Fruit fly (Drosophila melanogaster): ENCODE measurements around the gene JMJD5.

The JMJD5 gene

dm6 chr3L:795001-795400 is 46.2 kb downstream of the JMJD5 start:
- TF ChIP-seq sv (GFP tag; optimal IDR thresholded peaks at IDR 0.05): no peak
- TF ChIP-seq Abd-B (GFP tag; optimal IDR thresholded peaks at IDR 0.05): no peak
- TF ChIP-seq dmrt93B (GFP tag; optimal IDR thresholded peaks at IDR 0.05): no peak
- no peak for TF ChIP-seq CG9705 (GFP tag; optimal IDR thresholded peaks at IDR 0.05)
- no peak for TF ChIP-seq Hr78 (GFP tag; optimal IDR thresholded peaks at IDR 0.05)
- TF ChIP-seq tai (GFP tag; optimal IDR thresholded peaks at IDR 0.05): no peak
- TF ChIP-seq N (GFP tag; optimal IDR thresholded peaks at IDR 0.05): no peak
- no peak for TF ChIP-seq Hnf4 (GFP tag; optimal IDR thresholded peaks at IDR 0.05)
- no peak for TF ChIP-seq Sp1 (GFP tag; optimal IDR thresholded peaks at IDR 0.05)
- no peak for TF ChIP-seq dsf (GFP tag; optimal IDR thresholded peaks at IDR 0.05; ENCODE audit: borderline replicate concordance)
- no peak for TF ChIP-seq CrebA (GFP tag; optimal IDR thresholded peaks at IDR 0.05; ENCODE audit: borderline replicate concordance)
- no peak for TF ChIP-seq Vsx2 (GFP tag; optimal IDR thresholded peaks at IDR 0.05; ENCODE audit: partially characterized antibody)
- no peak for TF ChIP-seq woc (GFP tag; optimal IDR thresholded peaks at IDR 0.05)
- no peak for TF ChIP-seq dl (GFP tag; optimal IDR thresholded peaks at IDR 0.05; ENCODE audit: insufficient read depth in 1 of 2, partially characterized antibody in 2 of 2)
- TF ChIP-seq sage (GFP tag; optimal IDR thresholded peaks at IDR 0.05): no peak

DNA sequence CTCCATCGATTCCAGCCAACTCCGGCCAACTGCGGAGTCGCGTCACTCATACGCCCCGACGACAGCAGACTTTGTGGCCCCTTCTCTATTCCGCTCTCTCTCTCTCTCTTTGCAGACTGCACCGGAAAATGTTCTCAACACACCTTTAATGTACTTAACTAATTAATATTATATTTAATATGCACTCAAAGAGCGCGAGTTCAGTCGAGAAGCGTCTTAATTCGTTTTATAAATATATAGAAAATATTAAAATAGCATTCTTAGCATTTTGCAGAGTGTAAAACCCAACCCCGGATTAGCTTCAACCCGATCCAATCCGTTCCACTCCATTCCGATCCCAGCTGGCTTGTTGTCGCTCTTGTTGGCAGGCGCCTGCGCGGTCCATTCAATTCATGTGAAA is 46.7 kb downstream of the JMJD5 start:
- TF ChIP-seq dsf (GFP tag; optimal IDR thresholded peaks at IDR 0.05; ENCODE audit: borderline replicate concordance): no peak
- no peak for TF ChIP-seq psq (GFP tag; optimal IDR thresholded peaks at IDR 0.05)
- TF ChIP-seq brk (GFP tag; optimal IDR thresholded peaks at IDR 0.05): no peak
- no peak for TF ChIP-seq Jra (GFP tag; optimal IDR thresholded peaks at IDR 0.05)

DNA sequence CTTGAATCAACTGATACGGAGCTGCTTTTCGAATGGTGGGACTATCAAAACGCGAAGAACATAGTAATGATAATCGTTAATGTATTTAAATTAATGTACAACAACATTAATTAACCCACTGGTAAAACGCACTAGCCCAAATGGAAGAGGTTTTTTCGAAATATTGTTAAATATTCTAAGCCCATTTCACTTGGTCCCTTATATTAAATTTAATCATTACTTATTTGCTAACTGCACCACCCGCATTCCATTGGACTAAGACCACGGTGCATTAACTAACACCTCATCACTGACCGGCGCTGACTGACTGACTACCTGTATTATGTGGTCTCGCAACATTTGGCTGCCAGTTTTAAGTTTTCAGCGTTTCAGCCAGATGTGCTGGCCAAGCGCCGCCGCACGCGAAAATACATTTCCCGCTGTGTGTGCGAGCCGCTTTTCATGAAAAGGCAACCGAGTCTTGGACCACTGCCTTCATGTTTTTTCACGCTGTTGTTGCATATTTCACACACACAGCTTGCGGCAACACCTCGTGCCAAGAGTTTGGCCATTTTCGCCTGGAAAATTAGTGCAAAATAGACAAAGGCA is 47.3 kb downstream of the JMJD5 start:
- TF ChIP-seq CrebA (GFP tag; optimal IDR thresholded peaks at IDR 0.05; ENCODE audit: borderline replicate concordance) (no peak), Abd-B (GFP tag; optimal IDR thresholded peaks at IDR 0.05) (no peak)

dm6 chr3L:791251-791991 is 49.7 kb downstream of the JMJD5 start:
- TF ChIP-seq Rel (GFP tag; optimal IDR thresholded peaks at IDR 0.05) (peak; percentile 25), Rel (tag; optimal IDR thresholded peaks at IDR 0.05) (peak; percentile 1), Dif (GFP tag; optimal IDR thresholded peaks at IDR 0.05; ENCODE audit: partially characterized antibody) (no peak), CG9705 (GFP tag; optimal IDR thresholded peaks at IDR 0.05) (peak; percentile 35), fru (GFP tag; optimal IDR thresholded peaks at IDR 0.05) (peak; percentile 42), rgr (GFP tag; optimal IDR thresholded peaks at IDR 0.05) (peak; percentile 45), jim (GFP tag; optimal IDR thresholded peaks at IDR 0.05) (no peak), sage (GFP tag; optimal IDR thresholded peaks at IDR 0.05) (no peak), GATAd (GFP tag; optimal IDR thresholded peaks at IDR 0.05) (no peak), Hr78 (GFP tag; optimal IDR thresholded peaks at IDR 0.05) (no peak), Sp1 (GFP tag; optimal IDR thresholded peaks at IDR 0.05) (peak; percentile 38), Mio (GFP tag; optimal IDR thresholded peaks at IDR 0.05) (no peak), foxo (GFP tag; optimal IDR thresholded peaks at IDR 0.05) (peak in 1 of 2 experiments; percentile 42), dsf (GFP tag; optimal IDR thresholded peaks at IDR 0.05; ENCODE audit: borderline replicate concordance) (no peak), ey (GFP tag; optimal IDR thresholded peaks at IDR 0.05) (peak; percentile 62), br (GFP tag; optimal IDR thresholded peaks at IDR 0.05) (peak; percentile 62), woc (GFP tag; optimal IDR thresholded peaks at IDR 0.05) (peak; percentile 22), Hr83 (GFP tag; optimal IDR thresholded peaks at IDR 0.05; ENCODE audit: poor library complexity, severe bottlenecking) (no peak), HLH106 (tag; optimal IDR thresholded peaks at IDR 0.05) (peak; percentile 59), OdsH (GFP tag; optimal IDR thresholded peaks at IDR 0.05) (peak; percentile 56), N (GFP tag; optimal IDR thresholded peaks at IDR 0.05) (no peak), Jra (GFP tag; optimal IDR thresholded peaks at IDR 0.05) (peak; percentile 10), dmrt93B (GFP tag; optimal IDR thresholded peaks at IDR 0.05) (peak; percentile 26), CrebA (GFP tag; optimal IDR thresholded peaks at IDR 0.05; ENCODE audit: borderline replicate concordance) (no peak), psq (GFP tag; optimal IDR thresholded peaks at IDR 0.05) (peak; percentile 24), h (GFP tag; optimal IDR thresholded peaks at IDR 0.05) (peak; percentile 84), lola (GFP tag; optimal IDR thresholded peaks at IDR 0.05) (no peak), Vsx2 (GFP tag; optimal IDR thresholded peaks at IDR 0.05; ENCODE audit: partially characterized antibody) (no peak), pan (optimal IDR thresholded peaks at IDR 0.05) (no peak), Dfd (GFP tag; optimal IDR thresholded peaks at IDR 0.05) (no peak), sv (GFP tag; optimal IDR thresholded peaks at IDR 0.05) (peak; percentile 11), tai (GFP tag; optimal IDR thresholded peaks at IDR 0.05) (no peak), Hnf4 (GFP tag; optimal IDR thresholded peaks at IDR 0.05) (peak; percentile 62), Myc (optimal IDR thresholded peaks at IDR 0.05) (no peak), CG32264 (GFP tag; optimal IDR thresholded peaks at IDR 0.05) (no peak)

Data from whole organism, wandering third instar larva.